Worm (Caenorhabditis elegans) whole organism, L3 larva: ENCODE results near the gene srtx-1.

ENCODE experiments used
- R02D3.7 ChIP-seq: fragments of 150-350 bp; optimal IDR thresholded peaks from 2 replicates; lab custom pipeline; 2014; ENCODE audit warnings: missing biosample characterization, missing genetic modification characterization
- aly-2 ChIP-seq: fragments of 150-350 bp; optimal IDR thresholded peaks from 2 replicates; lab custom pipeline; 2014; ENCODE audit warnings: missing biosample characterization, missing genetic modification characterization
- ama-1 ChIP-seq: fragments of 150-350 bp; optimal IDR thresholded peaks from 2 replicates; lab custom pipeline; 2018
- egl-5 ChIP-seq: fragments of 150-350 bp; optimal IDR thresholded peaks from 2 replicates; lab custom pipeline; 2017; ENCODE audit warnings: missing biosample characterization, missing genetic modification reagents, missing genetic modification characterization, inconsistent platforms
- elt-1 ChIP-seq: fragments of 150-350 bp; optimal IDR thresholded peaks from 2 replicates; lab custom pipeline; 2014; ENCODE audit warnings: missing biosample characterization, missing genetic modification characterization
- elt-3 ChIP-seq, 3 experiments: fragments of 150-350 bp in 1 of 3; sonication (generic microtip) in 2 of 3; optimal IDR thresholded peaks; 2 replicates in 2 of 3; 4 replicates in 1 of 3; lab custom pipeline; 2014 to 2017; ENCODE audit warnings: missing biosample characterization in 3 of 3, missing genetic modification characterization in 3 of 3
- fos-1 ChIP-seq: fragments of 150-350 bp; optimal IDR thresholded peaks from 2 replicates; lab custom pipeline; 2014; ENCODE audit warnings: missing biosample characterization, missing genetic modification characterization
- lin-15B ChIP-seq: fragments of 150-350 bp; optimal IDR thresholded peaks from 2 replicates; lab custom pipeline; 2014; ENCODE audit warnings: missing biosample characterization, missing genetic modification characterization
- nhr-237 ChIP-seq: fragments of 150-350 bp; optimal IDR thresholded peaks from 2 replicates; lab custom pipeline; 2014; ENCODE audit warnings: missing biosample characterization, missing genetic modification characterization
- nhr-76 ChIP-seq: fragments of 150-350 bp; sonication (generic microtip); optimal IDR thresholded peaks from 5 replicates; lab custom pipeline; 2014; ENCODE audit warnings: missing biosample characterization, missing genetic modification characterization
- nhr-77 ChIP-seq: fragments of 150-350 bp; optimal IDR thresholded peaks from 2 replicates; lab custom pipeline; 2014; ENCODE audit warnings: missing biosample characterization, missing genetic modification characterization
- pha-4 ChIP-seq: fragments of 150-350 bp; optimal IDR thresholded peaks from 2 replicates; lab custom pipeline; 2014; ENCODE audit warnings: missing biosample characterization, missing genetic modification reagents, missing genetic modification characterization
- skn-1 ChIP-seq: fragments of 150-350 bp; optimal IDR thresholded peaks from 2 replicates; lab custom pipeline; 2014; ENCODE audit warnings: missing biosample characterization, missing genetic modification characterization

DNA sequence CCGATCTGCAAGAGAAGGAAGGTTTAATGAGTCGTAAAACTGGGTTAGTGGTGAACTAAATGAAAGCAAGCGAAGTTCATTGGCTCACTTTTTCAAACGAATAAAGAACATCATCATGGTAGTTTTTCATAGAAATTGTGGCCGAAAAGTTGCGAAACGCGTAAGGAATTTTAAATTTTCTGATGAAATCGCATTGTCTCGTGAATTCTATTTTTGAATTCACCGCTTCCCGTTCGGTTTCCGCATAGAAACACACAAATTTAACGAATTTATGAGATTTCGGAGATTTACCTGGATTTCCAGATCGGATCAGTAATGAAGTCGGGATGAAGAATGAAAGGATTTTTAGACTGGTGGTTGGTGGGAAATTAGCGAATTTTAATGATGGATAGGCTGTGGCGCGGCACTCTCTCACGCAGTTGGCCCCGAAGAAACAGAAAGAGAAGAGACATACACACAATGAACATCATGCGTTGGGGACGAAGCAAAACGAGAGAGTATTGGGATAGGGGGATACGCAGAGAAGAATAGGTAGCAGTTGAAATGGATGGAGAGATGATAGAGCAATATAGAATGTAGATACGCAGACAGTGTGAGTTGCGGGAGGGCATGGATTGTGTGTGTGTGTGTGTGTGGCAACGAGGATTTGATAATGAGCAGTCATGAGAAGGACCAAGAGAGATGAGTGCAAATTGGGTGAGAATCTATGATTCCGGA lies 34.0 kb upstream of the srtx-1 start:
- TF ChIP-seq R02D3.7 (tag; lab: Kevin White, UChicago) (no peak), aly-2 (tag; lab: Kevin White, UChicago) (no peak), nhr-76 (tag; lab: Kevin White, UChicago) (no peak), egl-5 (tag; lab: Kevin White, UChicago) (no peak), skn-1 (tag; lab: Kevin White, UChicago) (no peak), pha-4 (no peak), lin-15B (tag; lab: Kevin White, UChicago) (peak; percentile 17), elt-1 (tag; lab: Kevin White, UChicago) (no peak), elt-3 (tag; optimal IDR thresholded peaks at IDR 0.05; lab: Kevin White, UChicago) (no peak), fos-1 (tag; lab: Kevin White, UChicago) (no peak), ama-1 (no peak), nhr-237 (tag; lab: Kevin White, UChicago) (no peak), nhr-77 (tag; lab: Kevin White, UChicago) (no peak)
